Worm (Caenorhabditis elegans) whole organism, L4 larva: Measurements from ENCODE around the gene flp-3.

Experiments used
- D1046.2 ChIP-seq: fragments of 200-800 bp; sonication (Bioruptor generic); IDR thresholded peaks from 2 replicates; pipeline ENCODE4 v1.3.6; 2022; ENCODE audit warnings: missing genetic modification characterization, missing compliant biosample characterization
- F10B5.3 ChIP-seq: sonication (generic microtip); optimal IDR thresholded peaks from 2 replicates; lab custom pipeline; 2016; ENCODE audit warnings: mild to moderate bottlenecking, missing genetic modification characterization, missing compliant biosample characterization
- F26F4.8 ChIP-seq: fragments of 200-800 bp; sonication (Bioruptor generic); conservative IDR thresholded peaks from 2 replicates; pipeline ENCODE4 v1.3.6; 2022; ENCODE audit warnings: missing genetic modification characterization, missing compliant biosample characterization
- F37D6.2 ChIP-seq: sonication (generic microtip); optimal IDR thresholded peaks from 2 replicates; lab custom pipeline; 2016; ENCODE audit warnings: mild to moderate bottlenecking, missing genetic modification characterization, missing compliant biosample characterization
- F49E8.2 ChIP-seq: sonication (generic microtip); optimal IDR thresholded peaks from 2 replicates; lab custom pipeline; 2016; ENCODE audit warnings: missing compliant biosample characterization, mild to moderate bottlenecking, missing genetic modification characterization, borderline replicate concordance
- R02D3.7 ChIP-seq: fragments of 150-350 bp; sonication (generic microtip); optimal IDR thresholded peaks from 3 replicates; lab custom pipeline; 2014; ENCODE audit warnings: missing biosample characterization, missing genetic modification characterization
- Y48G9A.11 ChIP-seq: fragments of 200-800 bp; sonication (Bioruptor generic); IDR thresholded peaks from 2 replicates; pipeline ENCODE4 v1.3.6; 2022; ENCODE audit warnings: missing genetic modification reagents, missing genetic modification characterization, missing compliant biosample characterization
- Y5F2A.4 ChIP-seq: fragments of 200-800 bp; sonication (Bioruptor generic); optimal IDR thresholded peaks from 2 replicates; lab custom pipeline; 2018; ENCODE audit warnings: mild to moderate bottlenecking, missing genetic modification characterization, missing compliant biosample characterization
- Y75B8A.6 ChIP-seq: fragments of 200-800 bp; sonication (Bioruptor generic); IDR thresholded peaks from 2 replicates; pipeline ENCODE4 v1.3.6; 2022; ENCODE audit warnings: missing genetic modification reagents, missing genetic modification characterization, missing compliant biosample characterization
- ZK337.2 ChIP-seq: fragments of 200-800 bp; sonication (Bioruptor generic); IDR thresholded peaks from 2 replicates; pipeline ENCODE4 v1.3.6; 2022; ENCODE audit warnings: missing genetic modification reagents, missing genetic modification characterization, missing compliant biosample characterization
- ZK546.5 ChIP-seq, 2 experiments: sonication (generic microtip); optimal IDR thresholded peaks; 2 replicates each; lab custom pipeline; 2017; ENCODE audit warnings: missing biosample characterization in 2 of 2, missing genetic modification characterization in 2 of 2
- ama-1 ChIP-seq: fragments of 150-350 bp; optimal IDR thresholded peaks from 2 replicates; lab custom pipeline; 2014; ENCODE audit warnings: inconsistent platforms, mixed read lengths
- attf-4 ChIP-seq: sonication (generic microtip); optimal IDR thresholded peaks from 3 replicates; lab custom pipeline; 2017; ENCODE audit warnings: missing biosample characterization, missing genetic modification characterization
- ceh-20 ChIP-seq: fragments of 200-800 bp; sonication (Bioruptor generic); IDR thresholded peaks from 2 replicates; pipeline ENCODE4 v1.3.6; 2022; ENCODE audit warnings: missing genetic modification reagents, missing genetic modification characterization, missing compliant biosample characterization
- ceh-28 ChIP-seq: fragments of 150-350 bp; optimal IDR thresholded peaks from 2 replicates; lab custom pipeline; 2014; ENCODE audit warnings: missing biosample characterization, missing genetic modification reagents, missing genetic modification characterization
- ceh-44 ChIP-seq: fragments of 200-800 bp; sonication (Bioruptor generic); IDR thresholded peaks from 2 replicates; pipeline ENCODE4 v1.3.6; 2022; ENCODE audit warnings: missing genetic modification reagents, missing genetic modification characterization, missing compliant biosample characterization
- ceh-82 ChIP-seq: sonication (generic microtip); optimal IDR thresholded peaks from 2 replicates; lab custom pipeline; 2017; ENCODE audit warnings: missing biosample characterization, missing genetic modification characterization
- ces-1 ChIP-seq: fragments of 150-350 bp; sonication (generic microtip); optimal IDR thresholded peaks from 4 replicates; lab custom pipeline; 2014; ENCODE audit warnings: missing biosample characterization, missing genetic modification reagents, missing genetic modification characterization
- cey-2 ChIP-seq: sonication (generic microtip); optimal IDR thresholded peaks from 3 replicates; lab custom pipeline; 2017; ENCODE audit warnings: missing genetic modification characterization, mild to moderate bottlenecking, missing compliant biosample characterization, antibody characterized with exemption, borderline replicate concordance; ENCODE audit not compliant: insufficient read depth
- daf-12 ChIP-seq: fragments of 150-350 bp; optimal IDR thresholded peaks from 2 replicates; lab custom pipeline; 2014; ENCODE audit warnings: missing biosample characterization, missing genetic modification reagents, missing genetic modification characterization
- daf-19 ChIP-seq: fragments of 200-800 bp; sonication (Bioruptor generic); conservative IDR thresholded peaks from 2 replicates; pipeline ENCODE4 v1.3.6; 2022; ENCODE audit warnings: missing genetic modification characterization, missing compliant biosample characterization
- dmd-6 ChIP-seq: fragments of 200-800 bp; sonication (Bioruptor generic); IDR thresholded peaks from 2 replicates; pipeline ENCODE4 v1.3.6; 2022; ENCODE audit warnings: missing genetic modification reagents, missing genetic modification characterization, missing compliant biosample characterization
- dmd-8 ChIP-seq: fragments of 200-800 bp; sonication (Bioruptor generic); IDR thresholded peaks from 2 replicates; pipeline ENCODE4 v1.3.6; 2022; ENCODE audit warnings: missing genetic modification characterization, missing compliant biosample characterization
- dmd-9 ChIP-seq: fragments of 200-800 bp; sonication (Bioruptor generic); IDR thresholded peaks from 2 replicates; pipeline ENCODE4 v1.3.6; 2022; ENCODE audit warnings: missing genetic modification reagents, missing genetic modification characterization, missing compliant biosample characterization
- dpl-1 ChIP-seq: fragments of 150-350 bp; optimal IDR thresholded peaks from 2 replicates; lab custom pipeline; 2014; ENCODE audit warnings: missing biosample characterization, missing genetic modification reagents, missing genetic modification characterization
- egl-43 ChIP-seq: fragments of 200-800 bp; sonication (Bioruptor generic); IDR thresholded peaks from 2 replicates; pipeline ENCODE4 v1.3.6; 2022; ENCODE audit warnings: missing genetic modification reagents, missing genetic modification characterization, missing compliant biosample characterization
- fkh-10 ChIP-seq: fragments of 150-350 bp; optimal IDR thresholded peaks from 2 replicates; lab custom pipeline; 2014; ENCODE audit warnings: missing biosample characterization, missing genetic modification reagents, missing genetic modification characterization
- fos-1 ChIP-seq: fragments of 150-350 bp; optimal IDR thresholded peaks from 2 replicates; lab custom pipeline; 2014; ENCODE audit warnings: missing biosample characterization, missing genetic modification characterization
- hlh-11 ChIP-seq: fragments of 200-800 bp; sonication (Bioruptor generic); optimal IDR thresholded peaks from 2 replicates; lab custom pipeline; 2018; ENCODE audit warnings: mild to moderate bottlenecking, missing genetic modification characterization, missing compliant biosample characterization
- jun-1 ChIP-seq: fragments of 150-350 bp; optimal IDR thresholded peaks from 2 replicates; lab custom pipeline; 2014; ENCODE audit warnings: missing biosample characterization, missing genetic modification reagents, missing genetic modification characterization
- lin-13 ChIP-seq: fragments of 150-350 bp; optimal IDR thresholded peaks from 2 replicates; lab custom pipeline; 2014; ENCODE audit warnings: missing biosample characterization, missing genetic modification reagents, missing genetic modification characterization
- lin-38 ChIP-seq: fragments of 200-800 bp; sonication (Bioruptor generic); IDR thresholded peaks from 2 replicates; pipeline ENCODE4 v1.3.6; 2022; ENCODE audit warnings: missing genetic modification reagents, missing genetic modification characterization, missing compliant biosample characterization
- madf-5 ChIP-seq, 2 experiments: fragments of 200-800 bp; sonication (Bioruptor generic); IDR thresholded peaks; 2 replicates each; pipeline ENCODE4 v1.3.6; 2022; ENCODE audit warnings: missing compliant biosample characterization in 2 of 2, missing genetic modification characterization in 2 of 2
- madf-9 ChIP-seq: fragments of 200-800 bp; sonication (Bioruptor generic); conservative IDR thresholded peaks from 2 replicates; pipeline ENCODE4 v1.3.6; 2022; ENCODE audit warnings: missing genetic modification reagents, missing genetic modification characterization, missing compliant biosample characterization
- mdl-1 ChIP-seq, 2 experiments: fragments of 150-350 bp in 1 of 2; sonication (generic microtip) in 1 of 2; optimal IDR thresholded peaks; 2 replicates each; lab custom pipeline; 2014 to 2017; ENCODE audit warnings: missing biosample characterization in 2 of 2, missing genetic modification characterization in 2 of 2
- mep-1 ChIP-seq: fragments of 150-350 bp; sonication (generic microtip); optimal IDR thresholded peaks from 3 replicates; lab custom pipeline; 2014; ENCODE audit warnings: missing biosample characterization, missing genetic modification characterization
- mes-2 ChIP-seq: sonication (generic microtip); optimal IDR thresholded peaks from 2 replicates; lab custom pipeline; 2016; ENCODE audit warnings: missing genotype, mild to moderate bottlenecking, missing genetic modification characterization, missing compliant biosample characterization; ENCODE audit not compliant: poor library complexity, severe bottlenecking
- mxl-3 ChIP-seq: fragments of 200-800 bp; sonication (Bioruptor generic); optimal IDR thresholded peaks from 2 replicates; lab custom pipeline; 2018; ENCODE audit warnings: mild to moderate bottlenecking, missing genetic modification characterization, missing compliant biosample characterization
- nhr-10 ChIP-seq: fragments of 150-350 bp; optimal IDR thresholded peaks from 2 replicates; lab custom pipeline; 2014; ENCODE audit warnings: missing biosample characterization, missing genetic modification characterization
- nhr-237 ChIP-seq: sonication (generic microtip); optimal IDR thresholded peaks from 2 replicates; lab custom pipeline; 2017; ENCODE audit warnings: missing biosample characterization, missing genetic modification characterization
- nhr-41 ChIP-seq: fragments of 200-800 bp; sonication (Bioruptor generic); IDR thresholded peaks from 2 replicates; pipeline ENCODE4 v1.3.6; 2022; ENCODE audit warnings: missing genetic modification reagents, missing genetic modification characterization, missing compliant biosample characterization
- pqm-1 ChIP-seq: sonication (generic microtip); optimal IDR thresholded peaks from 2 replicates; lab custom pipeline; 2017; ENCODE audit warnings: missing biosample characterization, missing genetic modification characterization
- rbr-2 ChIP-seq: sonication (generic microtip); optimal IDR thresholded peaks from 2 replicates; lab custom pipeline; 2016; ENCODE audit warnings: missing genotype, missing genetic modification characterization, missing compliant biosample characterization
- saeg-2 ChIP-seq: fragments of 200-800 bp; sonication (Bioruptor generic); IDR thresholded peaks from 2 replicates; pipeline ENCODE4 v1.3.6; 2022; ENCODE audit warnings: missing genetic modification reagents, missing genetic modification characterization, missing compliant biosample characterization
- set-16 ChIP-seq: fragments of 200-800 bp; sonication (Bioruptor generic); IDR thresholded peaks from 2 replicates; pipeline ENCODE4 v1.3.6; 2022; ENCODE audit warnings: missing genetic modification reagents, missing genetic modification characterization, missing compliant biosample characterization
- snpc-1.2 ChIP-seq: fragments of 200-800 bp; sonication (Bioruptor generic); IDR thresholded peaks from 2 replicates; pipeline ENCODE4 v1.3.6; 2022; ENCODE audit warnings: missing genetic modification reagents, missing genetic modification characterization, missing compliant biosample characterization
- snpc-4 ChIP-seq: fragments of 150-350 bp; optimal IDR thresholded peaks from 2 replicates; lab custom pipeline; 2014; ENCODE audit warnings: missing biosample characterization, missing genetic modification characterization
- spr-1 ChIP-seq: sonication (generic microtip); optimal IDR thresholded peaks from 2 replicates; lab custom pipeline; 2016; ENCODE audit warnings: mild to moderate bottlenecking, missing genetic modification characterization, missing compliant biosample characterization
- tag-97 ChIP-seq: fragments of 200-800 bp; sonication (Bioruptor generic); IDR thresholded peaks from 2 replicates; pipeline ENCODE4 v1.3.6; 2022; ENCODE audit warnings: missing genetic modification characterization, missing compliant biosample characterization
- unc-39 ChIP-seq: sonication (generic microtip); optimal IDR thresholded peaks from 2 replicates; lab custom pipeline; 2017; ENCODE audit warnings: missing biosample characterization, missing genetic modification characterization
- vab-7 ChIP-seq: fragments of 200-800 bp; sonication (Bioruptor generic); IDR thresholded peaks from 2 replicates; pipeline ENCODE4 v1.3.6; 2022; ENCODE audit warnings: missing genetic modification reagents, missing genetic modification characterization, missing compliant biosample characterization
- zip-11 ChIP-seq: fragments of 200-800 bp; sonication (Bioruptor generic); IDR thresholded peaks from 2 replicates; pipeline ENCODE4 v1.3.6; 2022; ENCODE audit warnings: missing genetic modification characterization, missing compliant biosample characterization
- ztf-7 ChIP-seq: fragments of 150-350 bp; optimal IDR thresholded peaks from 2 replicates; lab custom pipeline; 2014; ENCODE audit warnings: missing biosample characterization, missing genetic modification characterization

The flp-3 gene

DNA sequence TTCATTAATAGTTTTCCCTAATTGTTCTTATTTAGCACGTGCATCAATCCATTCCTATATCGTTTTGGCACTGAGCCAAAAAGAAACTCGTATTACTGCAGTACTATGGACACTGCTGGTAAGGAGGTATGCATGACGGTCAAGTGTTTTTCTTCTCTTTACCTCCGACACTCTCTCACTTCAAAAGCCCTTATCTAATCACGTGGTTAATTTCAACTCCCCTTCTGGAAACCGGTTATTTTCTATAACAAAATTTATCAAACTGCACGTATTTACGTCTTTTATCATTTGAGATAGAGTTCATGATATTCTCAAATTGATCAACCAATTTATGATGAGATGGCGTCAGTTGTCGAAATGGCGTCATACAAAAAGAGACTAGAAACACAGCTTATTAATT, 41.1 kb downstream of the flp-3 start (continued):
- no peak for TF ChIP-seq Y48G9A.11 (GFP tag; lab: Robert Waterston, UW)
- TF ChIP-seq set-16 (GFP tag; lab: Robert Waterston, UW): no peak
- no peak for TF ChIP-seq egl-43 (GFP tag; lab: Robert Waterston, UW)
- TF ChIP-seq snpc-4 (tag; lab: Kevin White, UChicago): no peak
- TF ChIP-seq ceh-82 (tag; lab: Kevin White, UChicago): no peak
- TF ChIP-seq lin-13: peak; percentile 33
- TF ChIP-seq nhr-10 (tag; lab: Kevin White, UChicago): peak; percentile 47
- no peak for TF ChIP-seq D1046.2 (GFP tag; lab: Robert Waterston, UW)
- TF ChIP-seq ces-1 (GFP tag; lab: Kevin White, UChicago): no peak
- TF ChIP-seq mep-1 (tag; lab: Kevin White, UChicago): peak; percentile 62
- no peak for TF ChIP-seq nhr-41 (GFP tag; lab: Robert Waterston, UW)
- TF ChIP-seq ceh-20 (GFP tag; lab: Robert Waterston, UW): peak; percentile 64
- TF ChIP-seq fos-1 (tag; lab: Kevin White, UChicago): no peak
- TF ChIP-seq tag-97: no peak
- TF ChIP-seq spr-1 (tag; lab: Kevin White, UChicago): peak; percentile 33
- TF ChIP-seq cey-2: no peak
- TF ChIP-seq unc-39 (tag; lab: Kevin White, UChicago): no peak
- no peak for TF ChIP-seq Y75B8A.6
- no peak for TF ChIP-seq F10B5.3 (tag; lab: Kevin White, UChicago)
- TF ChIP-seq F49E8.2: no peak
- TF ChIP-seq rbr-2 (tag; lab: Kevin White, UChicago): no peak
- no peak for TF ChIP-seq F37D6.2 (tag; lab: Kevin White, UChicago)
- no peak for TF ChIP-seq jun-1 (tag; lab: Kevin White, UChicago)
- TF ChIP-seq zip-11 (GFP tag; lab: Robert Waterston, UW): no peak
- TF ChIP-seq daf-12 (tag; lab: Kevin White, UChicago): no peak
- no peak for TF ChIP-seq ZK546.5 (tag; optimal IDR thresholded peaks at IDR 0.05; lab: Kevin White, UChicago)
- no peak for TF ChIP-seq vab-7
- TF ChIP-seq dmd-9 (GFP tag; lab: Robert Waterston, UW): no peak
- no peak for TF ChIP-seq snpc-1.2 (GFP tag; lab: Robert Waterston, UW)
- TF ChIP-seq attf-4: no peak
- TF ChIP-seq saeg-2 (GFP tag; lab: Robert Waterston, UW): no peak
- TF ChIP-seq fkh-10 (GFP tag; lab: Kevin White, UChicago): no peak
- no peak for TF ChIP-seq ceh-44 (GFP tag; lab: Robert Waterston, UW)
- TF ChIP-seq dmd-8 (GFP tag; lab: Robert Waterston, UW): no peak
- no peak for TF ChIP-seq ztf-7
- TF ChIP-seq Y5F2A.4 (GFP tag; lab: Kevin White, UChicago): no peak
- peak; percentile 90 for TF ChIP-seq dmd-6
- no peak for TF ChIP-seq madf-5 (GFP tag; IDR thresholded peaks at IDR 0.05; lab: Robert Waterston, UW)
- TF ChIP-seq F26F4.8 (GFP tag; lab: Robert Waterston, UW): no peak
- peak in 1 of 2 experiments; percentile 82 for TF ChIP-seq mdl-1 (tag; optimal IDR thresholded peaks at IDR 0.05; lab: Kevin White, UChicago)
- no peak for TF ChIP-seq ama-1
- no peak for TF ChIP-seq ZK337.2 (GFP tag; lab: Robert Waterston, UW)
- no peak for TF ChIP-seq dpl-1
- TF ChIP-seq R02D3.7 (tag; lab: Kevin White, UChicago): no peak
- no peak for TF ChIP-seq mxl-3 (GFP tag; lab: Kevin White, UChicago)
- TF ChIP-seq daf-19 (GFP tag; lab: Robert Waterston, UW): no peak
- TF ChIP-seq nhr-237: no peak
- TF ChIP-seq mes-2 (tag; lab: Kevin White, UChicago): no peak
- TF ChIP-seq ceh-28 (tag; lab: Kevin White, UChicago): no peak
- TF ChIP-seq pqm-1 (tag; lab: Kevin White, UChicago): peak; percentile 28
- no peak for TF ChIP-seq madf-9 (GFP tag; lab: Robert Waterston, UW)
- no peak for TF ChIP-seq lin-38 (GFP tag; lab: Robert Waterston, UW)
- TF ChIP-seq hlh-11: peak; percentile 91
